Fruit fly (Drosophila melanogaster): ENCODE data around the gene HDAC11.

HDAC11 gene

DNA sequence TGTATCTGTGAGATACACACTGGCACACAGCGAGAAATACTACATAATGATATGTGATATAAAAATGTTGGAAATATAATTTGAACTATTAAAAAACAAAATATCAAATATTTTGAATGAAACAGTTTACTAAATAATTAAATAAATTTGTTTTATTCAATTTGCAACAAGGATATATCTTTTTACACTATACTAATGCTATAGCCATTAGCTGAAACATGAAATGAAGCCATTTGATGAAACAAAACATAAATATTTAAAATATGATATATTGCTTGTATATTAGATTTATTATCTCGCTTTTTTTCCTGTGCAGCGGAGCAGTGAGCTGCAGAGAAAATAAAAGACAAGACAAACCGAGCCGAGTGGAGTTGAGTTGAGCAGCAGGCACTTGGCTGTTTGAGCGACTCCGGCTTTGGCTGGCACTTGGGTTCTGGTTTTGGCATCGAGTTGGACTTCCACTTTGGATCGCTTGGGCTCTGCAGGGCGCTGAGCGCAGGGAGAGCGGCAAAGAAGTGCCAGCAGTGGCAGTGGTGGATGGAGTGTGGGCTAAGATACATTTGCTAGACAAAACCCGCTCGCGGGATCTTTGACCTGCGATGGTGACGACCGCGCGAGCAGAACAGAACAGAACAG lies 37.4 kb upstream of the HDAC11 start (continued):
- TF ChIP-seq CG6654 (GFP tag; optimal IDR thresholded peaks at IDR 0.05) = peak; percentile 27
- TF ChIP-seq Adf1 (GFP tag; IDR thresholded peaks at IDR 0.05) = no peak
- peak; percentile 85 for TF ChIP-seq CG11695 (GFP tag; IDR thresholded peaks at IDR 0.05)
- TF ChIP-seq CG9609 (GFP tag; optimal IDR thresholded peaks at IDR 0.05) = no peak
- TF ChIP-seq lmd (GFP tag; IDR thresholded peaks at IDR 0.05) = peak; percentile 78
- TF ChIP-seq CkIIα-i1 (GFP tag; IDR thresholded peaks at IDR 0.05) = no peak
- TF ChIP-seq Lhr (GFP tag; optimal IDR thresholded peaks at IDR 0.05) = peak; percentile 32
- TF ChIP-seq Ada2b (GFP tag; IDR thresholded peaks at IDR 0.05) = peak; percentile 61
- no peak for TF ChIP-seq schlank (tag; optimal IDR thresholded peaks at IDR 0.05)
- no peak for TF ChIP-seq maf-S (GFP tag; optimal IDR thresholded peaks at IDR 0.05)
- TF ChIP-seq CG10543 (GFP tag; optimal IDR thresholded peaks at IDR 0.05) = no peak
- TF ChIP-seq Scr (GFP tag; IDR thresholded peaks at IDR 0.05; ENCODE audit: partially characterized antibody) = no peak
- TF ChIP-seq CHES-1-like (GFP tag; optimal IDR thresholded peaks at IDR 0.05) = no peak
- peak; percentile 93 for TF ChIP-seq CG9727 (GFP tag; optimal IDR thresholded peaks at IDR 0.05)
- no peak for TF ChIP-seq ken (GFP tag; IDR thresholded peaks at IDR 0.05)
- TF ChIP-seq scrt (GFP tag; optimal IDR thresholded peaks at IDR 0.05) = peak; percentile 64
- no peak for TF ChIP-seq mirr (GFP tag; optimal IDR thresholded peaks at IDR 0.05)
- TF ChIP-seq slp2 (GFP tag; optimal IDR thresholded peaks at IDR 0.05) = no peak
- TF ChIP-seq zfh2 (GFP tag; optimal IDR thresholded peaks at IDR 0.05) = no peak
- peak; percentile 60 for TF ChIP-seq CG1602 (GFP tag; optimal IDR thresholded peaks at IDR 0.05)
- no peak for TF ChIP-seq CG8944 (GFP tag; optimal IDR thresholded peaks at IDR 0.05)
- peak; percentile 51; the same call in 1 of the 2 replicates for TF ChIP-seq al (GFP tag; IDR thresholded peaks at IDR 0.05)
- TF ChIP-seq PHDP (tag; optimal IDR thresholded peaks at IDR 0.05) = no peak
- peak; percentile 71 for TF ChIP-seq Nf-YB (GFP tag; optimal IDR thresholded peaks at IDR 0.05)
- peak; percentile 56; the same call in 1 of the 4 replicates for TF ChIP-seq chinmo (GFP tag; IDR thresholded peaks at IDR 0.05; ENCODE audit: partially characterized antibody)
- TF ChIP-seq CG13775 (GFP tag; optimal IDR thresholded peaks at IDR 0.05) = peak; percentile 68
- peak; percentile 68 for TF ChIP-seq sisA (GFP tag; IDR thresholded peaks at IDR 0.05)
- peak; percentile 45 for TF ChIP-seq CG7271 (tag; optimal IDR thresholded peaks at IDR 0.05)
- TF ChIP-seq ase (GFP tag; IDR thresholded peaks at IDR 0.05) = 0 out of 3 replicates have a peak, but pooled peaks have one; percentile 44
- no peak for TF ChIP-seq Ets97D (GFP tag; optimal IDR thresholded peaks at IDR 0.05)
- TF ChIP-seq p53 (GFP tag; optimal IDR thresholded peaks at IDR 0.05) = no peak
- peak; percentile 32; the same call in 1 of the 2 replicates for TF ChIP-seq ranshi (GFP tag; IDR thresholded peaks at IDR 0.05)
- TF ChIP-seq hth (optimal IDR thresholded peaks at IDR 0.05) = no peak
- TF ChIP-seq kah (GFP tag; optimal IDR thresholded peaks at IDR 0.05) = peak; percentile 53
- TF ChIP-seq stwl (tag; optimal IDR thresholded peaks at IDR 0.05) = no peak
- no peak for TF ChIP-seq CG16813 (GFP tag; IDR thresholded peaks at IDR 0.05; ENCODE audit: partially characterized antibody)
- TF ChIP-seq CG7357 (GFP tag; IDR thresholded peaks at IDR 0.05) = peak; percentile 56; the same call in 2 of the 3 replicates
- no peak for TF ChIP-seq chn (GFP tag; optimal IDR thresholded peaks at IDR 0.05)
- TF ChIP-seq CG7839 (tag; optimal IDR thresholded peaks at IDR 0.05) = peak; percentile 92
- no peak for TF ChIP-seq cg (GFP tag; optimal IDR thresholded peaks at IDR 0.05)
- TF ChIP-seq CG11085 (GFP tag; IDR thresholded peaks at IDR 0.05) = 0 out of 2 replicates have a peak, but pooled peaks have one; percentile 13
- TF ChIP-seq CG10979 (tag; optimal IDR thresholded peaks at IDR 0.05) = peak; percentile 95
- TF ChIP-seq dpn (GFP tag; optimal IDR thresholded peaks at IDR 0.05) = peak in 1 of 2 experiments; percentile 58
- no peak for TF ChIP-seq shn (GFP tag; optimal IDR thresholded peaks at IDR 0.05)
- peak; percentile 94 for TF ChIP-seq CG8924 (tag; optimal IDR thresholded peaks at IDR 0.05)
- peak; percentile 36 for TF ChIP-seq CG7987 (GFP tag; optimal IDR thresholded peaks at IDR 0.05)
- TF ChIP-seq Rx (GFP tag; IDR thresholded peaks at IDR 0.05) = no peak
- peak; percentile 85 for TF ChIP-seq zf30C (GFP tag; optimal IDR thresholded peaks at IDR 0.05)
- TF ChIP-seq chm (GFP tag; IDR thresholded peaks at IDR 0.05) = peak; percentile 55; the same call in 1 of the 2 replicates
- TF ChIP-seq CG17385 (GFP tag; optimal IDR thresholded peaks at IDR 0.05) = peak; percentile 74
